Worm (Caenorhabditis elegans) whole organism, mixed stage, embryonic: ENCODE measurements around the gene wago-4.

Experiments used
- M03D4.4 ChIP-seq: sonication (generic microtip); optimal IDR thresholded peaks from 2 replicates; lab custom pipeline; 2017; ENCODE audit warnings: mild to moderate bottlenecking, missing genetic modification characterization, missing compliant biosample characterization
- bed-3 ChIP-seq: fragments of 200-800 bp; sonication (Bioruptor generic); optimal IDR thresholded peaks from 3 replicates; lab custom pipeline; 2018; ENCODE audit warnings: mild to moderate bottlenecking, missing genetic modification characterization, moderate library complexity, missing compliant biosample characterization
- blmp-1 ChIP-seq: fragments of 150-350 bp; optimal IDR thresholded peaks from 2 replicates; lab custom pipeline; 2014; ENCODE audit warnings: missing biosample characterization, missing genetic modification characterization
- ceh-39 ChIP-seq: fragments of 150-350 bp; optimal IDR thresholded peaks from 2 replicates; lab custom pipeline; 2014; ENCODE audit warnings: missing biosample characterization, missing genetic modification characterization
- ceh-43 ChIP-seq: fragments of 200-800 bp; sonication (Bioruptor generic); optimal IDR thresholded peaks from 2 replicates; lab custom pipeline; 2018; ENCODE audit warnings: mild to moderate bottlenecking, missing genetic modification characterization, moderate library complexity, missing compliant biosample characterization
- ceh-83 ChIP-seq: fragments of 200-800 bp; sonication (Bioruptor generic); optimal IDR thresholded peaks from 2 replicates; lab custom pipeline; 2018; ENCODE audit warnings: mild to moderate bottlenecking, missing genetic modification characterization, missing compliant biosample characterization
- cnd-1 ChIP-seq: fragments of 200-800 bp; sonication (Bioruptor generic); optimal IDR thresholded peaks from 2 replicates; lab custom pipeline; 2018; ENCODE audit warnings: mild to moderate bottlenecking, missing genetic modification characterization, missing compliant biosample characterization
- drap-1 ChIP-seq: fragments of 200-800 bp; sonication (Bioruptor generic); optimal IDR thresholded peaks from 3 replicates; lab custom pipeline; 2018; ENCODE audit warnings: mild to moderate bottlenecking, missing genetic modification characterization, missing compliant biosample characterization
- elt-3 ChIP-seq: fragments of 150-350 bp; optimal IDR thresholded peaks from 2 replicates; lab custom pipeline; 2014; ENCODE audit warnings: missing biosample characterization, missing genetic modification characterization
- flh-1 ChIP-seq: fragments of 200-800 bp; sonication (Bioruptor generic); optimal IDR thresholded peaks from 2 replicates; lab custom pipeline; 2018; ENCODE audit warnings: mild to moderate bottlenecking, missing genetic modification characterization, moderate library complexity, missing compliant biosample characterization
- hlh-1 ChIP-seq: fragments of 150-350 bp; optimal IDR thresholded peaks from 2 replicates; lab custom pipeline; 2014; ENCODE audit warnings: missing biosample characterization, missing genetic modification reagents, missing genetic modification characterization
- lin-13 ChIP-seq: fragments of 150-350 bp; optimal IDR thresholded peaks from 2 replicates; lab custom pipeline; 2014; ENCODE audit warnings: missing biosample characterization, missing genetic modification characterization
- lin-32 ChIP-seq: fragments of 200-800 bp; sonication (Bioruptor generic); optimal IDR thresholded peaks from 2 replicates; lab custom pipeline; 2018; ENCODE audit warnings: mild to moderate bottlenecking, missing genetic modification characterization, missing compliant biosample characterization
- lsy-2 ChIP-seq: fragments of 150-350 bp; optimal IDR thresholded peaks from 2 replicates; lab custom pipeline; 2014; ENCODE audit warnings: missing biosample characterization, missing genetic modification characterization
- mab-5 ChIP-seq: fragments of 150-350 bp; optimal IDR thresholded peaks from 2 replicates; lab custom pipeline; 2014; ENCODE audit warnings: missing biosample characterization, missing genetic modification characterization
- mep-1 ChIP-seq: fragments of 150-350 bp; optimal IDR thresholded peaks from 2 replicates; lab custom pipeline; 2017; ENCODE audit warnings: missing biosample characterization, missing genetic modification reagents, missing genetic modification characterization, inconsistent platforms
- mls-2 ChIP-seq: sonication (generic microtip); optimal IDR thresholded peaks from 2 replicates; lab custom pipeline; 2016; ENCODE audit warnings: mild to moderate bottlenecking, missing genetic modification characterization, moderate library complexity, missing compliant biosample characterization
- nhr-12 ChIP-seq: fragments of 150-350 bp; optimal IDR thresholded peaks from 2 replicates; lab custom pipeline; 2014; ENCODE audit warnings: missing biosample characterization, missing genetic modification characterization
- nhr-2 ChIP-seq: fragments of 150-350 bp; optimal IDR thresholded peaks from 2 replicates; lab custom pipeline; 2014; ENCODE audit warnings: missing biosample characterization, missing genetic modification characterization
- nhr-237 ChIP-seq: fragments of 150-350 bp; optimal IDR thresholded peaks from 2 replicates; lab custom pipeline; 2014; ENCODE audit warnings: missing biosample characterization, missing genetic modification characterization
- nhr-28 ChIP-seq: fragments of 150-350 bp; optimal IDR thresholded peaks from 2 replicates; lab custom pipeline; 2014; ENCODE audit warnings: missing biosample characterization, missing genetic modification characterization
- nhr-76 ChIP-seq: sonication (generic microtip); optimal IDR thresholded peaks from 2 replicates; lab custom pipeline; 2017; ENCODE audit warnings: missing biosample characterization, missing genetic modification characterization
- pha-4 ChIP-seq: fragments of 150-350 bp; optimal IDR thresholded peaks from 2 replicates; lab custom pipeline; 2018; ENCODE audit warnings: missing biosample characterization, missing genetic modification reagents, missing genetic modification characterization
- sem-2 ChIP-seq: fragments of 200-800 bp; sonication (Bioruptor generic); optimal IDR thresholded peaks from 2 replicates; lab custom pipeline; 2018; ENCODE audit warnings: mild to moderate bottlenecking, missing genetic modification characterization, missing compliant biosample characterization
- snpc-4 ChIP-seq: fragments of 150-350 bp; optimal IDR thresholded peaks from 2 replicates; lab custom pipeline; 2014; ENCODE audit warnings: missing biosample characterization, missing genetic modification characterization
- sptf-1 ChIP-seq: sonication (generic microtip); optimal IDR thresholded peaks from 2 replicates; lab custom pipeline; 2017; ENCODE audit warnings: mild to moderate bottlenecking, missing genetic modification characterization, moderate library complexity, missing compliant biosample characterization
- tbx-8 ChIP-seq: fragments of 200-800 bp; sonication (Bioruptor generic); optimal IDR thresholded peaks from 2 replicates; lab custom pipeline; 2018; ENCODE audit warnings: mild to moderate bottlenecking, missing genetic modification characterization, moderate library complexity, missing compliant biosample characterization
- unc-39 ChIP-seq: fragments of 150-350 bp; optimal IDR thresholded peaks from 2 replicates; lab custom pipeline; 2014; ENCODE audit warnings: missing biosample characterization, missing genetic modification characterization
- unc-62 ChIP-seq: fragments of 150-350 bp; optimal IDR thresholded peaks from 2 replicates; lab custom pipeline; 2014; ENCODE audit warnings: missing biosample characterization, missing genetic modification reagents, missing genetic modification characterization
- zip-8 ChIP-seq: fragments of 150-350 bp; optimal IDR thresholded peaks from 2 replicates; lab custom pipeline; 2014; ENCODE audit warnings: missing biosample characterization, missing genetic modification characterization

The wago-4 gene

DNA sequence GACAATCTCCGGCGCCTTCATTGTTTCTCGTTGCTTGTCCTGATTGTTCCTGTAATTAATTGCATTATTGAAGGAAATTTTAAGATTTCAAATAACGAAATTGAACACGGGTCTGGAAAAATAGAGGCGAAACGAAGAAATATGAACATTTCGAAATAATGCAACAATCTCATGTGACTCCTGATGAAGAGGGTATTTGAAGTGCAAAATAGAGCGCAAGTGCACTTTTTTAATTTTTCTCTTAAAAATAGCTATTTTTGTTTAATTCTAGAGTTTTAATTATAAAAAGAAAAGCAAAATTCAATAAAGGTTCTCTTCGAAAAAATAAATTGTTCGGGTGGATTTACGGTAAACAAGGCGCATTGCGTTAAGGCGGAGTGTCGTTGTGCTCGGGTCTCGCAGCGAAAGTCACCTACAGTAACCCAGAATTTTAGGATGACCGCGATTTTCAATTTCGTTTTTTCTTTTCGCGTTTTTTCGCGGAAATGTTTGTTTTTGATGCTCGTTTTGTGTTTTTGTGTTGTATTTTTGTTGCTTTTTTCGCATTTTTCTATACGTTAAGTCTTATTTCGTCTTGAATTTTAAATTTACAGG is at the start of gene wago-4, which contains the start of gene F58G1.2:
Gene wago-4 (plus strand): TSS at position 592 of the 594 bp plus-strand sequence.
Gene F58G1.2 (minus strand): TSS at position 51 of the 594 bp plus-strand sequence.
- TF ChIP-seq lin-13: peak; percentile 68
- TF ChIP-seq snpc-4 (tag; lab: Kevin White, UChicago): no peak
- peak; percentile 48 for TF ChIP-seq mep-1 (tag; lab: Kevin White, UChicago)

DNA sequence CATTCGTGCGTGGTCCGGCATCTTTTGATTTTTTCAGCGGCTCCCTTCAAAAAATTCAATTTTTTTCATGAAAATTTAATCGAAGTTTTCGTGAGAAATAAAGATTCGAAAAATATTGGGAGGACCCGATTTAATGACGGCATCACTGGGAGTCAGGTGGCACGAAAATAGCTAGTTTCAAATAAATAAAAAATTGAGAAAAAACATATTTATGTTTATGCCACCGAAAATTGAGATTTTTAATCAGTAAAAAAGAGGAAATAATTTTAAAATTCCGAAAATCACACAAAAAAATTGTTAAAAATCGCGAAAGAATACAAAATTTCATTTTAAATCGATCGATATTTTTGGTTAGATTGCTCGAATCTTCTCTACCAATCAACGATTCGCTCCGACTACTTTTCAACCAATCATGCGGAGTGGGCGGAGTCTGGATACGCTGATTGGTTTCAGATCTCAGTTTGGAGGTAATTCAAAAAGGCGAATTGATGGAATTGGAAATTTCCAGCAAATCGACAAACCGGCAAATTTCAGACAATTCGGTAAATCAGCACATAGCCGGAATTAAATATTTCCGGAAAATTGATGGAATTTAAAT is 41.2 kb upstream of the wago-4 start, which contains the start of gene gsy-1:
Gene gsy-1 (minus strand): TSS at position 51 of the 598 bp plus-strand sequence.
- TF ChIP-seq elt-3 (tag; lab: Kevin White, UChicago) (no peak), sptf-1 (no peak), unc-62 (no peak), flh-1 (GFP tag; lab: Kevin White, UChicago) (no peak), tbx-8 (GFP tag; lab: Kevin White, UChicago) (no peak), lsy-2 (tag; lab: Kevin White, UChicago) (no peak), sem-2 (GFP tag; lab: Kevin White, UChicago) (no peak), nhr-28 (tag; lab: Kevin White, UChicago) (no peak), ceh-39 (tag; lab: Kevin White, UChicago) (no peak), zip-8 (no peak), nhr-237 (tag; lab: Kevin White, UChicago) (no peak), nhr-76 (no peak), snpc-4 (tag; lab: Kevin White, UChicago) (no peak), bed-3 (no peak), blmp-1 (tag; lab: Kevin White, UChicago) (no peak), pha-4 (tag; lab: Kevin White, UChicago) (no peak), ceh-43 (GFP tag; lab: Kevin White, UChicago) (no peak), mep-1 (tag; lab: Kevin White, UChicago) (no peak), lin-13 (no peak)

DNA sequence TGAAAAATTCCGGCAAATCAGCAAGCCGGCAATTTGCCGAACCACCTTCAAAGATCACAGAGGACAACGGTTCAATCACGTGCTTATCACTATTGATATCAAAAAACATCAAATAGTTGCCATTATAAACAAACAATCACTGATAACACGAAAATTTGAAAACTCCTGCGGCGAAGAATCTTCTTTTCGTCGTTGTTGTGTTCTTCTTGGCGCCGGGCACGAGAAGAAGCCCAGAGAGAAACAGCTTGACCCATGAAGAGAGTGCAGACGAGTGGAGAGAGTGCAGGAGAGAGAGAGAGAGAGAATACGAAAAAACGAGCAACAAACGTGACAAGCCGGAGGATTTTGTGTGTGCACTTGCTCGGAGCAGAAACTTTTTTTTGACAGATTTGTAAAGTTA is 40.7 kb upstream of the wago-4 start:
- TF ChIP-seq tbx-8 (GFP tag; lab: Kevin White, UChicago) (no peak), unc-39 (no peak), M03D4.4 (tag; lab: Kevin White, UChicago) (no peak), nhr-12 (tag; lab: Kevin White, UChicago) (no peak), nhr-2 (tag; lab: Kevin White, UChicago) (no peak), blmp-1 (tag; lab: Kevin White, UChicago) (no peak), sem-2 (GFP tag; lab: Kevin White, UChicago) (no peak), nhr-237 (tag; lab: Kevin White, UChicago) (no peak), lin-13 (no peak)

DNA sequence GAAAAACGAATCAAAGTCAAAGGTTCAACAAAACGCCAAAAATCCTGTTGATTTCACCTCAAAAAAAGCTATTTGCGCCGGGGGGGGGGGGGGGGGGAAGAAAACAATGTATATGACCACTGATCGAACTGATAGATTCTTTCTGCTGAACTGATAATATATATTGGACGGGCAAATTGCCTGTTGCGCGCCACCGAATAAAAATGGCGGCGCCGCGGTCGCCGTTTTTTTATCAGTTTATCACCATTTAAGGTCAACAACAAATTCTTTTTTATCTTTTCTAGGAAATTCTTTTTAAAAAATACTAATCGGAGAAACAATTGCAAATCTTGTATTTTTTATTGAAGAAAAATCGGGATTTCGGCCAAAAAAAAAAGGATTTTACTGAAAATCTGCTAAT is 39.6 kb upstream of the wago-4 start:
- no peak for TF ChIP-seq nhr-2 (tag; lab: Kevin White, UChicago)
- TF ChIP-seq zip-8: no peak
- TF ChIP-seq, all 35 proteins: peak for 0

DNA sequence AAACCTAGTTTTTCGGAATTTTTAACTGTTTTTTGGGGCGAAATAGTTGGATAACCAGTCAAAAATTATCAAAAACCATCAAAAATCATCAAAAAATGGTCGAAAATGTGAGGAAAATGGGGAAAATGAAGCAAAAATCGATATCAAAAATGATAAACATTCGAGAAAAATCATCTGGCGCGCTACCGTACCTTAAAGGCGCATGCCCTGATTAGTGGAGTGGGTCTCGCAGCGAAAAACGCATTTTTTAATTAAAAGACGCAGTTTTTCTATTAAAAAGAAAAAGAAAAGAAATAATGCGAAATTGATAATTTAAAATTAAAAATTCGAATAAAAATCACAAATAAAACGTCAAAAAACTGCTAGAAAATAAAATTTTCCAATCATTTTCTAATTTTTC is 38.9 kb upstream of the wago-4 start, which contains the start of gene F35C5.1:
Gene F35C5.1 (plus strand): TSS at position 399 of the 400 bp plus-strand sequence.
- TF ChIP-seq mab-5 (tag; lab: Kevin White, UChicago) (no peak), lin-13 (no peak), nhr-237 (tag; lab: Kevin White, UChicago) (no peak), nhr-2 (tag; lab: Kevin White, UChicago) (no peak), zip-8 (no peak), sptf-1 (no peak)
- TF ChIP-seq, all 35 proteins: peak for 0

DNA sequence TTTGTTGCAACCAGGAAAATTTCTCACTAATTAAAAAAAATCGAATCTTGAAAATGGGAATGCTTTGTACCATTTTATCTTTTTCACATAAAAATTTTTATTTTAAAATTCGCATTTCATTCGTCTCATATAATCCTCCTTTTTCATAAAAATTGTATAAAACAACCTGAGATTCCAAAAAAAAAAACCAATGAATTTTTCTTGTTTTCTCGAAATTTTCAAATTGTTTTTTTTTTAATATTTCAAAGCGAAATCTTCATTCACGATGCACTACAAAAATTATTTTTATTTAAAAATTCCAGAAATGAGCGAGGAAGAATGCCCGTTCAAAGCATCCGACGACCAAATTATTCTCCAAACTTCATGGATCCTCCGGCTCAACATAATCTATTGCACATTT is 34.4 kb upstream of the wago-4 start, which contains the start of gene sra-14:
Gene sra-14 (plus strand): TSS at position 301 of the 400 bp plus-strand sequence.
- TF ChIP-seq ceh-39 (tag; lab: Kevin White, UChicago): no peak
- no peak for TF ChIP-seq nhr-12 (tag; lab: Kevin White, UChicago)
- no peak for TF ChIP-seq mls-2
- no peak for TF ChIP-seq lin-32 (GFP tag; lab: Kevin White, UChicago)

DNA sequence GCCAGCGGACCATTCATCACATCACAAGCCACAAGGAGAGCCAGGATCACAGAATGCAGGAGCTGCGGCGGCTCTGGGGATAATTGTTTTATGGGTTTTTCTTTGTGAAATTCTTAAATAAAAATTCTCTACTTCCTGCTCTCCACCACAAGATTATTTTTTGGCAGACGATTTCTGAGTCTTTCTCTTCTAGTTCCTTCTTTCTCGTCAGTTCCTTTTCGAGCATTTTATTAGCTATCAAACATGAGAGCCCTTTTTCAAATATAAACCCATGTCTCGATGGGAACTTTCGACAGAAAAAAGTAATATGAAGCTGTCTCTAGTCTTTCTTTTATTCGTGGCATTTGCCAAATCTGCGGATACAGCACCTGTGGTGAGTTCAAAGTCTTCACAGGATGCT is 30.9 kb upstream of the wago-4 start, which contains the start of gene F35C5.3:
Gene F35C5.3 (plus strand): TSS at position 301 of the 400 bp plus-strand sequence.
- TF ChIP-seq unc-62: no peak
- no peak for TF ChIP-seq M03D4.4 (tag; lab: Kevin White, UChicago)
- no peak for TF ChIP-seq nhr-28 (tag; lab: Kevin White, UChicago)
- no peak for TF ChIP-seq ceh-43 (GFP tag; lab: Kevin White, UChicago)
- TF ChIP-seq blmp-1 (tag; lab: Kevin White, UChicago): no peak
- no peak for TF ChIP-seq sptf-1
- TF ChIP-seq lin-13: no peak
- TF ChIP-seq nhr-237 (tag; lab: Kevin White, UChicago): no peak
- TF ChIP-seq unc-39: no peak
- no peak for TF ChIP-seq lsy-2 (tag; lab: Kevin White, UChicago)
- no peak for TF ChIP-seq ceh-83
- TF ChIP-seq mab-5 (tag; lab: Kevin White, UChicago): no peak
- no peak for TF ChIP-seq cnd-1
- no peak for TF ChIP-seq hlh-1 (tag; lab: Kevin White, UChicago)
- no peak for TF ChIP-seq drap-1 (GFP tag; lab: Kevin White, UChicago)
- no peak for TF ChIP-seq elt-3 (tag; lab: Kevin White, UChicago)
